Worm (Caenorhabditis elegans): ENCODE measurements around the gene srw-142.
"Not testable (repeated sequence)": the region's sequence is repeated elsewhere in the genome, so short reads cannot be mapped to it uniquely, and the experiment has no call there.

Gene srw-142

ce11 chrV:2960894-2961293, 2.8 kb upstream of the srw-142 start, which contains the start of gene srw-144:
TSS of gene srw-144 (minus strand) at chrV:2960994.
- TF ChIP-seq hmg-11 (tag; optimal IDR thresholded peaks at IDR 0.05), result no peak
- no peak for TF ChIP-seq nhr-237 (tag; optimal IDR thresholded peaks at IDR 0.05)
- no peak for TF ChIP-seq pqm-1 (tag; optimal IDR thresholded peaks at IDR 0.05)
- TF ChIP-seq daf-12 (tag; optimal IDR thresholded peaks at IDR 0.05), result no peak
- no peak for TF ChIP-seq nhr-23 (tag; optimal IDR thresholded peaks at IDR 0.05)
- no peak for TF ChIP-seq lin-39 (tag; optimal IDR thresholded peaks at IDR 0.05)

ce11 chrV:2955342-2955741, 2.8 kb downstream of the srw-142 start, which contains the start of gene srh-248:
TSS of gene srh-248 (minus strand) at chrV:2955442.
- TF ChIP-seq R02D3.7, nhr-11, ceh-16 (tag; optimal IDR thresholded peaks at IDR 0.05): not testable (repeated sequence)

ce11 chrV:2952102-2952501, 6.0 kb downstream of the srw-142 start, which contains the start of gene srw-122:
TSS of gene srw-122 (minus strand) at chrV:2952202.
- TF ChIP-seq elt-1, lsy-12, mml-1 (tag; optimal IDR thresholded peaks at IDR 0.05): not testable (repeated sequence)

DNA sequence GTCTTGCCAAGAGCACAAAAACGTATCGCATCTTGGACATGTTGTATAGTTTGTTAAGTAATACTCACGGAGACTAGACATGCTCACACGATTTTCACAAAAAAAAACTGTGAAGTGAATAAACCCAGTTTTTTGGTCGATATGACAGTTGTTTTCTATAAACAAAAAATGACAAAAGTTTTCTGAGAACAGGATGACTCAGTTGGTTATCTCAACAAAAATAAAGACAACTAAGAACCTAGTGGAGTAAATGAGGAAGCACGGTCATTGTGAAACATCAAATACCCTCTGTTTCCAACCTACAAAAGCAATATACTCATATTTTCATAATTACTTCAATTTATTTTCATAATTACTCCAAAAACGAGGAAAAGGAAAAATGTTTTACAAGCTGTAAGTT, 12.5 kb downstream of the srw-142 start, which contains the start of gene srh-87:
Gene srh-87, minus strand, starts transcription at position 101 of the 400 bp plus-strand sequence.
- no peak for TF ChIP-seq ceh-9 (tag; optimal IDR thresholded peaks at IDR 0.05)
- no peak for TF ChIP-seq fkh-2 (tag; optimal IDR thresholded peaks at IDR 0.05)
- TF ChIP-seq zag-1 (tag; optimal IDR thresholded peaks at IDR 0.05), result no peak
- TF ChIP-seq nhr-43 (tag; optimal IDR thresholded peaks at IDR 0.05; ENCODE audit: poor library complexity, severe bottlenecking), result no peak
- TF ChIP-seq nhr-12 (tag; optimal IDR thresholded peaks at IDR 0.05), result no peak
- no peak for TF ChIP-seq lin-39 (tag; optimal IDR thresholded peaks at IDR 0.05)
- TF ChIP-seq nhr-237 (tag; optimal IDR thresholded peaks at IDR 0.05), result no peak
- TF ChIP-seq ceh-16 (tag; optimal IDR thresholded peaks at IDR 0.05), result no peak
- no peak for TF ChIP-seq ceh-82 (tag; optimal IDR thresholded peaks at IDR 0.05)
- no peak for TF ChIP-seq elt-2 (tag; optimal IDR thresholded peaks at IDR 0.05)
- TF ChIP-seq ztf-4 (tag; optimal IDR thresholded peaks at IDR 0.05), result no peak
- TF ChIP-seq ZK546.5 (tag; optimal IDR thresholded peaks at IDR 0.05), result no peak
- no peak for TF ChIP-seq pqm-1 (tag; optimal IDR thresholded peaks at IDR 0.05)
- TF ChIP-seq ama-1 (optimal IDR thresholded peaks at IDR 0.05), result no peak
- TF ChIP-seq R02D3.7 (tag; optimal IDR thresholded peaks at IDR 0.05), result no peak

DNA sequence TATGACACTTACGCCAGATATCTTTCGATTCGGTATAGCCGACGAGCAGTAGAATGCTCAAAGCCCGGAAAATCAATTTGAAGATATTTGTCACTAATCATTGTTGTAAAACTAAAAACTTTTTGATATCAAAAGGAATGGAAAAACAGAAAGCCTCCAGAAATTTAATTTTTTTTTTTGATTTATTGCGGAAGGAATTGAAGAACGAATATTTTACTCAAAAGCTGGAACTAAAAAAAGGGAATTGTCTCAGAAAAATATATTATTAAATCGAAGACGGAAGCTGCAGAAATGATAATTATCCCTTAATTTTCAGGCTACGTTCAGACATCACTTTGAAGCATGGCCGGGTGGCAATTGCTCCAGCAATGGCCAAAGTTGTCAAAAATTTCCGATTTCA, 14.2 kb downstream of the srw-142 start, which contains the start of gene srw-137:
Gene srw-137, minus strand, starts transcription at position 101 of the 400 bp plus-strand sequence.
- TF ChIP-seq nhr-25 (tag; optimal IDR thresholded peaks at IDR 0.05) (no peak), elt-3 (tag; optimal IDR thresholded peaks at IDR 0.05) (no peak), elt-2 (tag; optimal IDR thresholded peaks at IDR 0.05) (no peak), ztf-4 (tag; optimal IDR thresholded peaks at IDR 0.05) (no peak)

ce11 chrV:2942247-2942646, 15.9 kb downstream of the srw-142 start:
- TF ChIP-seq pqm-1 (tag; optimal IDR thresholded peaks at IDR 0.05), result no peak
- TF ChIP-seq nhr-67 (tag; optimal IDR thresholded peaks at IDR 0.05), result no peak
- TF ChIP-seq egl-5 (tag; optimal IDR thresholded peaks at IDR 0.05), result no peak
- TF ChIP-seq zag-1 (tag; optimal IDR thresholded peaks at IDR 0.05), result no peak
- no peak for TF ChIP-seq snpc-4 (tag; optimal IDR thresholded peaks at IDR 0.05)
- no peak for TF ChIP-seq tbx-2 (tag; optimal IDR thresholded peaks at IDR 0.05)
- TF ChIP-seq fkh-2 (tag; optimal IDR thresholded peaks at IDR 0.05), result no peak
- TF ChIP-seq ceh-16 (tag; optimal IDR thresholded peaks at IDR 0.05), result no peak
- no peak for TF ChIP-seq R02D3.7 (tag; optimal IDR thresholded peaks at IDR 0.05)
- TF ChIP-seq daf-12 (tag; optimal IDR thresholded peaks at IDR 0.05), result no peak
- TF ChIP-seq unc-39 (tag; optimal IDR thresholded peaks at IDR 0.05), result no peak
- no peak for TF ChIP-seq nhr-25 (tag; optimal IDR thresholded peaks at IDR 0.05)
- TF ChIP-seq mml-1 (tag; optimal IDR thresholded peaks at IDR 0.05), result no peak
- no peak for TF ChIP-seq elt-1 (tag; optimal IDR thresholded peaks at IDR 0.05)
- no peak for TF ChIP-seq fos-1 (tag; optimal IDR thresholded peaks at IDR 0.05)
- TF ChIP-seq nhr-43 (tag; optimal IDR thresholded peaks at IDR 0.05; ENCODE audit: poor library complexity, severe bottlenecking), result no peak
- TF ChIP-seq pha-4 (tag; optimal IDR thresholded peaks at IDR 0.05), result no peak
- no peak for TF ChIP-seq elt-2 (tag; optimal IDR thresholded peaks at IDR 0.05)
- TF ChIP-seq nhr-23 (tag; optimal IDR thresholded peaks at IDR 0.05), result no peak
- no peak for TF ChIP-seq egl-27 (tag; optimal IDR thresholded peaks at IDR 0.05)
